Fruit fly (Drosophila melanogaster) whole organism, embryonic: ENCODE results near the gene Kal1.

Experiments used
- ATbp ChIP-seq: fragments of 200-800 bp; sonication (Bioruptor generic); optimal IDR thresholded peaks from 2 replicates; lab custom pipeline; 2017; ENCODE audit warnings: missing biosample characterization, mild to moderate bottlenecking, missing genetic modification characterization, missing genetic modification reagents
- Asciz ChIP-seq: fragments of 200-800 bp; sonication (Bioruptor generic); optimal IDR thresholded peaks from 2 replicates; lab custom pipeline; 2017; ENCODE audit warnings: missing biosample characterization, mild to moderate bottlenecking, missing genetic modification characterization, missing genetic modification reagents
- C15 ChIP-seq: fragments of 200-800 bp; sonication (Bioruptor generic); IDR thresholded peaks from 3 replicates; pipeline ENCODE4 v1.3.6; 2022; ENCODE audit warnings: missing biosample characterization, missing genetic modification characterization
- CG10267 ChIP-seq: fragments of 200-800 bp; sonication (Bioruptor generic); optimal IDR thresholded peaks from 2 replicates; lab custom pipeline; 2018; ENCODE audit warnings: missing biosample characterization, mild to moderate bottlenecking, missing genetic modification characterization, moderate library complexity
- CG11504 ChIP-seq: fragments of 200-800 bp; sonication (Bioruptor generic); optimal IDR thresholded peaks from 3 replicates; lab custom pipeline; 2019; ENCODE audit warnings: missing biosample characterization, mild to moderate bottlenecking, missing genetic modification characterization, moderate library complexity
- CG11723 ChIP-seq: fragments of 200-800 bp; sonication (Bioruptor generic); optimal IDR thresholded peaks from 2 replicates; lab custom pipeline; 2017; ENCODE audit warnings: missing biosample characterization, mild to moderate bottlenecking, missing genetic modification characterization
- CG12155 ChIP-seq: fragments of 200-800 bp; sonication (Bioruptor generic); optimal IDR thresholded peaks from 3 replicates; lab custom pipeline; 2016; ENCODE audit warnings: missing biosample characterization, missing genetic modification characterization
- CG13624 ChIP-seq: fragments of 200-800 bp; sonication (Bioruptor generic); optimal IDR thresholded peaks from 2 replicates; lab custom pipeline; 2016; ENCODE audit warnings: missing biosample characterization, missing genetic modification characterization
- CG14667 ChIP-seq: fragments of 200-800 bp; sonication (Bioruptor generic); IDR thresholded peaks from 2 replicates; pipeline ENCODE4 v1.3.6; 2022; ENCODE audit warnings: missing biosample characterization, missing genetic modification characterization
- CG15011 ChIP-seq: fragments of 200-800 bp; sonication (Bioruptor generic); optimal IDR thresholded peaks from 3 replicates; lab custom pipeline; 2018; ENCODE audit warnings: missing biosample characterization, mild to moderate bottlenecking, missing genetic modification characterization
- CG15514 ChIP-seq: fragments of 200-800 bp; sonication (Bioruptor generic); optimal IDR thresholded peaks from 3 replicates; lab custom pipeline; 2017; ENCODE audit warnings: missing biosample characterization, missing genetic modification characterization, mild to moderate bottlenecking, moderate library complexity, missing genetic modification reagents
- CG1602 ChIP-seq: fragments of 200-800 bp; sonication (Bioruptor generic); optimal IDR thresholded peaks from 3 replicates; lab custom pipeline; 2016; ENCODE audit warnings: missing biosample characterization, missing genetic modification characterization
- CG17328 ChIP-seq: fragments of 200-800 bp; sonication (Bioruptor generic); IDR thresholded peaks from 2 replicates; pipeline ENCODE4 v1.3.6; 2022; ENCODE audit warnings: missing biosample characterization, missing genetic modification characterization
- CG18011 ChIP-seq: fragments of 200-800 bp; sonication (Bioruptor generic); optimal IDR thresholded peaks from 2 replicates; lab custom pipeline; 2017; ENCODE audit warnings: missing biosample characterization, missing genetic modification characterization, mild to moderate bottlenecking, moderate library complexity, missing genotype
- CG18476 ChIP-seq: fragments of 200-800 bp; sonication (Bioruptor generic); optimal IDR thresholded peaks from 2 replicates; lab custom pipeline; 2016; ENCODE audit warnings: missing biosample characterization, mild to moderate bottlenecking, missing genetic modification characterization
- CG2678 ChIP-seq: fragments of 200-800 bp; sonication (Bioruptor generic); optimal IDR thresholded peaks from 3 replicates; lab custom pipeline; 2019; ENCODE audit warnings: missing biosample characterization, mild to moderate bottlenecking, missing genetic modification characterization, moderate library complexity
- CG3726 ChIP-seq: fragments of 200-800 bp; sonication (Bioruptor generic); IDR thresholded peaks from 3 replicates; pipeline ENCODE4, ENCODE4 v1.3.6; 2022; ENCODE audit warnings: missing biosample characterization, missing genetic modification characterization
- CG8924 ChIP-seq: fragments of 200-800 bp; optimal IDR thresholded peaks from 3 replicates; lab custom pipeline; 2019; ENCODE audit warnings: missing biosample characterization, mild to moderate bottlenecking, missing genetic modification characterization, moderate library complexity
- D ChIP-seq, 2 experiments: fragments of 200-800 bp in 1 of 2; fragments of >200 bp in 1 of 2; sonication (Bioruptor generic) in 1 of 2; optimal IDR thresholded peaks; 2 replicates in 1 of 2; 3 replicates in 1 of 2; lab custom pipeline; 2017; ENCODE audit warnings: mild to moderate bottlenecking in 1 of 2, missing biosample characterization in 1 of 2, missing genetic modification characterization in 1 of 2, missing genetic modification reagents in 1 of 2
- Dip3 ChIP-seq: fragments of 200-800 bp; sonication (Bioruptor generic); optimal IDR thresholded peaks from 3 replicates; lab custom pipeline; 2016; ENCODE audit warnings: missing biosample characterization, missing genetic modification characterization
- ERR ChIP-seq: fragments of 200-800 bp; sonication (Bioruptor generic); optimal IDR thresholded peaks from 2 replicates; lab custom pipeline; 2016; ENCODE audit warnings: missing biosample characterization, missing genetic modification characterization
- Fer2 ChIP-seq: fragments of 200-800 bp; sonication (Bioruptor generic); optimal IDR thresholded peaks from 2 replicates; lab custom pipeline; 2018; ENCODE audit warnings: missing biosample characterization, mild to moderate bottlenecking, missing genetic modification characterization, moderate library complexity
- HLH54F ChIP-seq: fragments of 200-800 bp; sonication (Bioruptor generic); optimal IDR thresholded peaks from 3 replicates; lab custom pipeline; 2016; ENCODE audit warnings: missing biosample characterization, missing genetic modification characterization
- Hsf ChIP-seq: fragments of 200-800 bp; sonication (Bioruptor generic); optimal IDR thresholded peaks from 3 replicates; lab custom pipeline; 2016; ENCODE audit warnings: missing biosample characterization, missing genetic modification characterization
- Kr ChIP-seq: fragments of 200-800 bp; sonication (Bioruptor generic); optimal IDR thresholded peaks from 2 replicates; lab custom pipeline; 2017; ENCODE audit warnings: missing biosample characterization, mild to moderate bottlenecking, missing genetic modification characterization
- Mad ChIP-seq: fragments of 200-800 bp; sonication (Bioruptor generic); optimal IDR thresholded peaks from 2 replicates; lab custom pipeline; 2016; ENCODE audit warnings: missing biosample characterization, missing genetic modification characterization
- Mes4 ChIP-seq: fragments of 200-800 bp; sonication (Bioruptor generic); optimal IDR thresholded peaks from 2 replicates; lab custom pipeline; 2016; ENCODE audit warnings: missing biosample characterization, missing genetic modification characterization
- NfI ChIP-seq: fragments of 200-800 bp; sonication (Bioruptor generic); optimal IDR thresholded peaks from 3 replicates; lab custom pipeline; 2018; ENCODE audit warnings: missing biosample characterization, mild to moderate bottlenecking, missing genetic modification characterization, moderate library complexity
- Rfx ChIP-seq: fragments of 200-800 bp; sonication (Bioruptor generic); IDR thresholded peaks from 2 replicates; pipeline ENCODE4 v1.3.6; 2022; ENCODE audit warnings: missing biosample characterization, missing genetic modification characterization
- Sox102F ChIP-seq: fragments of 200-800 bp; sonication (Bioruptor generic); optimal IDR thresholded peaks from 2 replicates; lab custom pipeline; 2018; ENCODE audit warnings: missing biosample characterization, mild to moderate bottlenecking, missing genetic modification characterization, moderate library complexity
- Trl ChIP-seq, 3 experiments: fragments of >200 bp in 2 of 3; fragments of 200-800 bp in 1 of 3; sonication (Bioruptor generic) in 1 of 3; optimal IDR thresholded peaks; 2 replicates in 1 of 3; 3 replicates in 2 of 3; lab custom pipeline; 2016 to 2017; ENCODE audit warnings: missing biosample characterization in 1 of 3, missing genetic modification characterization in 1 of 3
- cato ChIP-seq: fragments of 200-800 bp; sonication (Bioruptor generic); optimal IDR thresholded peaks from 2 replicates; lab custom pipeline; 2016; ENCODE audit warnings: missing biosample characterization, missing genetic modification characterization, borderline replicate concordance
- chn ChIP-seq: fragments of 200-800 bp; sonication (Bioruptor generic); optimal IDR thresholded peaks from 2 replicates; lab custom pipeline; 2016; ENCODE audit warnings: missing biosample characterization, missing genetic modification characterization
- dati ChIP-seq: fragments of 200-800 bp; sonication (Bioruptor generic); IDR thresholded peaks from 2 replicates; pipeline ENCODE4 v1.3.6; 2022; ENCODE audit warnings: missing biosample characterization, missing genetic modification characterization
- dmrt99B ChIP-seq: fragments of 200-800 bp; sonication (Bioruptor generic); optimal IDR thresholded peaks from 2 replicates; lab custom pipeline; 2018; ENCODE audit warnings: missing biosample characterization, mild to moderate bottlenecking, missing genetic modification characterization, moderate library complexity
- ewg ChIP-seq: fragments of 200-800 bp; sonication (Bioruptor generic); optimal IDR thresholded peaks from 3 replicates; lab custom pipeline; 2017; ENCODE audit warnings: mild to moderate bottlenecking, missing biosample characterization, missing genetic modification reagents, missing genetic modification characterization
- fd96Cb ChIP-seq: fragments of 200-800 bp; sonication (Bioruptor generic); optimal IDR thresholded peaks from 2 replicates; lab custom pipeline; 2018; ENCODE audit warnings: missing biosample characterization, mild to moderate bottlenecking, missing genetic modification characterization, moderate library complexity
- gcm ChIP-seq: fragments of 200-800 bp; sonication (Bioruptor generic); optimal IDR thresholded peaks from 2 replicates; lab custom pipeline; 2019; ENCODE audit warnings: missing biosample characterization, mild to moderate bottlenecking, missing genetic modification characterization, moderate library complexity
- hbn ChIP-seq: fragments of 200-800 bp; sonication (Bioruptor generic); IDR thresholded peaks from 2 replicates; pipeline ENCODE4 v1.3.6; 2022; ENCODE audit warnings: missing biosample characterization, missing genetic modification characterization; ENCODE audit not compliant: partially characterized antibody
- lilli ChIP-seq: fragments of 200-800 bp; sonication (Bioruptor generic); optimal IDR thresholded peaks from 3 replicates; lab custom pipeline; 2016; ENCODE audit warnings: missing biosample characterization, missing genetic modification characterization
- nmo ChIP-seq: fragments of 200-800 bp; sonication (Bioruptor generic); optimal IDR thresholded peaks from 2 replicates; lab custom pipeline; 2018; ENCODE audit warnings: missing biosample characterization, mild to moderate bottlenecking, missing genetic modification characterization, moderate library complexity
- nom ChIP-seq: fragments of 200-800 bp; sonication (Bioruptor generic); optimal IDR thresholded peaks from 2 replicates; lab custom pipeline; 2017; ENCODE audit warnings: missing biosample characterization, missing genetic modification characterization, mild to moderate bottlenecking, moderate library complexity, missing genetic modification reagents
- odd ChIP-seq: fragments of 200-800 bp; sonication (Bioruptor generic); optimal IDR thresholded peaks from 2 replicates; lab custom pipeline; 2017; ENCODE audit warnings: missing biosample characterization, mild to moderate bottlenecking, missing genetic modification characterization
- pita ChIP-seq: fragments of 200-800 bp; sonication (Bioruptor generic); optimal IDR thresholded peaks from 2 replicates; lab custom pipeline; 2017; ENCODE audit warnings: missing biosample characterization, mild to moderate bottlenecking, missing genetic modification characterization
- sens ChIP-seq: fragments of 200-800 bp; sonication (Bioruptor generic); peaks from one replicate; lab custom pipeline; 2016; ENCODE audit warnings: missing biosample characterization, missing genetic modification characterization
- sens-2 ChIP-seq: fragments of 200-800 bp; sonication (Bioruptor generic); IDR thresholded peaks from 2 replicates; pipeline ENCODE4 v1.3.6; 2022; ENCODE audit warnings: missing biosample characterization, missing genetic modification characterization
- sna ChIP-seq: fragments of 200-800 bp; sonication (Bioruptor generic); IDR thresholded peaks from 2 replicates; pipeline ENCODE4 v1.3.6; 2022; ENCODE audit warnings: missing biosample characterization, missing genetic modification characterization; ENCODE audit not compliant: partially characterized antibody
- tap ChIP-seq: fragments of 200-800 bp; optimal IDR thresholded peaks from 3 replicates; lab custom pipeline; 2019; ENCODE audit warnings: missing biosample characterization, mild to moderate bottlenecking, missing genetic modification characterization, moderate library complexity
- trh ChIP-seq: fragments of 200-800 bp; sonication (Bioruptor generic); optimal IDR thresholded peaks from 2 replicates; lab custom pipeline; 2016; ENCODE audit warnings: missing biosample characterization, missing genetic modification characterization

Kal1 gene

DNA sequence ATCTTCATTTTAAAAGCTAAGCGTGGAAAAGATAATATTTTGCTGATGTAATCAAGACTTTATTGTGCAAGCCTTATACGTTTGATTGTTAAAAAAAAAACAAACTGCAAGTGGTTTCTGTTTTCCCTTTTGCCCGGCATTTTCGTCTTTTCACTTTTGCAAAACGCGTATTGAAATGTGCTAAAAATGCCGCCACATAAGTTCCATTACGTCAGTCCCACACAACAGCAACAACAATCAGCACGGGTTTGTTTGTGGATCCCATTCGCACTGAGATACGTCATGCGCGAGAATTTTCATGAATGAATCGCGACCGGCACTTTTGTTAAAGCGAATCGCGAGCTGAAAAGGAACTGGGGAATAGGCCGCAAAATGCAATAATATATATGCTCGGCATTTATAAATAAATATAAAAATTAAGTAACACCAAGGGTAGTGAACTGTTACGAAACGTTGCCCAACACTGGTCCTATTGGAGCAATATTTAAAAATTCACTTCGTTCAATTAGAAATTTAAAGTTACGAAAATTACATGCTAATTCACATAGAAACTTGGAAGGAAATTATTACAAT is 35.0 kb upstream of the Kal1 start (continued):
- TF ChIP-seq CG11504 (peak; percentile 32), CG10267 (tag; lab: Kevin White, UChicago) (peak; percentile 92), Mad (GFP tag; lab: Kevin White, UChicago) (peak; percentile 49), ERR (no peak), Asciz (peak; percentile 22), Rfx (GFP tag; lab: Robert Waterston, UW) (no peak), ATbp (GFP tag; lab: Kevin White, UChicago) (peak; percentile 47), ewg (GFP tag; lab: Kevin White, UChicago) (peak; percentile 84), sens (GFP tag; lab: Kevin White, UChicago) (peak; percentile 91), fd96Cb (tag; lab: Kevin White, UChicago) (peak; percentile 1), pita (GFP tag; lab: Kevin White, UChicago) (peak; percentile 24), CG13624 (GFP tag; lab: Kevin White, UChicago) (no peak), gcm (GFP tag; lab: Kevin White, UChicago) (peak; percentile 51), CG12155 (GFP tag; lab: Kevin White, UChicago) (peak; percentile 18), Kr (no peak), odd (GFP tag; lab: Kevin White, UChicago) (peak; percentile 6), Mes4 (GFP tag; lab: Kevin White, UChicago) (peak; percentile 18), Dip3 (GFP tag; lab: Kevin White, UChicago) (peak; percentile 43), NfI (GFP tag; lab: Kevin White, UChicago) (peak; percentile 67), HLH54F (GFP tag; lab: Kevin White, UChicago) (peak; percentile 16), CG11723 (GFP tag; lab: Kevin White, UChicago) (peak; percentile 4), Sox102F (GFP tag; lab: Kevin White, UChicago) (peak; percentile 60), nom (GFP tag; lab: Kevin White, UChicago) (peak; percentile 72), dati (GFP tag; lab: Robert Waterston, UW) (no peak), Fer2 (peak; percentile 19), CG17328 (no peak), chn (GFP tag; lab: Kevin White, UChicago) (peak; percentile 41), CG18476 (peak; percentile 64), lilli (GFP tag; lab: Kevin White, UChicago) (peak; percentile 68), tap (tag; lab: Kevin White, UChicago) (peak; percentile 47), dmrt99B (tag; lab: Kevin White, UChicago) (peak; percentile 47), D (optimal IDR thresholded peaks at IDR 0.05; lab: Kevin White, UChicago) (no peak), D (GFP tag; optimal IDR thresholded peaks at IDR 0.05; lab: Kevin White, UChicago) (peak; percentile 30), CG15011 (no peak), CG18011 (GFP tag; lab: Kevin White, UChicago) (peak; percentile 64), trh (GFP tag; lab: Kevin White, UChicago) (no peak), Trl (optimal IDR thresholded peaks at IDR 0.05; lab: Kevin White, UChicago) (no peak), Trl (GFP tag; optimal IDR thresholded peaks at IDR 0.05; lab: Kevin White, UChicago) (peak; percentile 16), CG8924 (tag; lab: Kevin White, UChicago) (no peak), Hsf (GFP tag; lab: Kevin White, UChicago) (peak; percentile 51), cato (GFP tag; lab: Kevin White, UChicago) (no peak), CG15514 (GFP tag; lab: Kevin White, UChicago) (peak; percentile 57), C15 (GFP tag; lab: Robert Waterston, UW) (no peak), CG1602 (peak; percentile 18), CG14667 (GFP tag; lab: Robert Waterston, UW) (no peak), CG3726 (GFP tag; lab: Robert Waterston, UW) (no peak), CG2678 (tag; lab: Kevin White, UChicago) (peak; percentile 46), hbn (GFP tag; lab: Robert Waterston, UW) (no peak), sens-2 (GFP tag; lab: Robert Waterston, UW) (no peak), nmo (peak; percentile 13), sna (no peak)
